Fruit fly (Drosophila melanogaster) whole organism, prepupa: ENCODE measurements around the gene Wwox.

Source experiments
- CG10631 ChIP-seq: fragments of 200-800 bp; sonication (Bioruptor generic); optimal IDR thresholded peaks from 2 replicates; lab custom pipeline; 2016; ENCODE audit warnings: missing biosample characterization, missing genetic modification characterization
- CG10669 ChIP-seq: fragments of 200-800 bp; sonication (Bioruptor generic); optimal IDR thresholded peaks from 3 replicates; lab custom pipeline; 2018; ENCODE audit warnings: missing biosample characterization, mild to moderate bottlenecking, missing genetic modification characterization, moderate library complexity
- CG11294 ChIP-seq: fragments of 200-800 bp; sonication (Bioruptor generic); IDR thresholded peaks from 2 replicates; pipeline ENCODE4 v1.3.6; 2022; ENCODE audit warnings: missing biosample characterization, missing genetic modification characterization
- CG11762 ChIP-seq: fragments of 200-800 bp; sonication (Bioruptor generic); optimal IDR thresholded peaks from 3 replicates; lab custom pipeline; 2016; ENCODE audit warnings: missing biosample characterization, missing genetic modification characterization; ENCODE audit not compliant: insufficient read depth
- CG11902 ChIP-seq: fragments of 200-800 bp; sonication (Bioruptor generic); optimal IDR thresholded peaks from 3 replicates; lab custom pipeline; 2016; ENCODE audit warnings: missing biosample characterization, missing genetic modification characterization
- CG31627 ChIP-seq: fragments of 200-800 bp; sonication (Bioruptor generic); optimal IDR thresholded peaks from 3 replicates; lab custom pipeline; 2016; ENCODE audit warnings: missing biosample characterization, missing genetic modification characterization
- CG3919 ChIP-seq: fragments of 200-800 bp; sonication (Bioruptor generic); optimal IDR thresholded peaks from 3 replicates; lab custom pipeline; 2016; ENCODE audit warnings: missing biosample characterization, missing genetic modification characterization
- CG6276 ChIP-seq: fragments of 200-800 bp; sonication (Bioruptor generic); optimal IDR thresholded peaks from 2 replicates; lab custom pipeline; 2017; ENCODE audit warnings: missing biosample characterization, mild to moderate bottlenecking, missing genetic modification characterization
- CG6792 ChIP-seq: fragments of 200-800 bp; sonication (Bioruptor generic); optimal IDR thresholded peaks from 3 replicates; lab custom pipeline; 2016; ENCODE audit warnings: missing biosample characterization, missing genetic modification characterization
- CG7368 ChIP-seq: fragments of 200-800 bp; sonication (Bioruptor generic); optimal IDR thresholded peaks from 3 replicates; lab custom pipeline; 2016; ENCODE audit warnings: missing biosample characterization, missing genetic modification characterization
- CG8119 ChIP-seq: fragments of 200-800 bp; sonication (Bioruptor generic); IDR thresholded peaks from 3 replicates; pipeline ENCODE4 v1.3.6; 2022; ENCODE audit warnings: missing biosample characterization, missing genetic modification characterization
- CG8319 ChIP-seq: fragments of 200-800 bp; sonication (Bioruptor generic); optimal IDR thresholded peaks from 3 replicates; lab custom pipeline; 2016; ENCODE audit warnings: missing biosample characterization, missing genetic modification characterization
- CG8632 ChIP-seq: fragments of 200-800 bp; sonication (Bioruptor generic); optimal IDR thresholded peaks from 3 replicates; lab custom pipeline; 2016; ENCODE audit warnings: missing biosample characterization, missing genetic modification characterization
- CG9139 ChIP-seq: fragments of 200-800 bp; sonication (Bioruptor generic); optimal IDR thresholded peaks from 3 replicates; lab custom pipeline; 2017; ENCODE audit warnings: missing biosample characterization, mild to moderate bottlenecking, missing genetic modification characterization
- Eip75B ChIP-seq: fragments of 200-800 bp; sonication (Bioruptor generic); optimal IDR thresholded peaks from 3 replicates; lab custom pipeline; 2016; ENCODE audit warnings: missing biosample characterization, missing genetic modification characterization
- Eip78C ChIP-seq: fragments of 200-800 bp; sonication (Bioruptor generic); peaks from one replicate; lab custom pipeline; 2016; ENCODE audit warnings: missing biosample characterization, missing genetic modification characterization
- Eip93F ChIP-seq: fragments of 200-800 bp; sonication (Bioruptor generic); optimal IDR thresholded peaks from 2 replicates; lab custom pipeline; 2016; ENCODE audit warnings: missing biosample characterization, mild to moderate bottlenecking, missing genetic modification characterization
- Ets21C ChIP-seq: fragments of 200-800 bp; sonication (Bioruptor generic); optimal IDR thresholded peaks from 3 replicates; lab custom pipeline; 2016; ENCODE audit warnings: missing biosample characterization, missing genetic modification characterization
- Ets96B ChIP-seq: fragments of 200-800 bp; optimal IDR thresholded peaks from 2 replicates; lab custom pipeline; 2019; ENCODE audit warnings: missing biosample characterization, mild to moderate bottlenecking, missing genetic modification characterization, moderate library complexity
- Gug ChIP-seq: fragments of 200-800 bp; sonication (Bioruptor generic); IDR thresholded peaks from 2 replicates; pipeline ENCODE4 v1.3.6; 2022; ENCODE audit warnings: missing biosample characterization, missing genetic modification characterization
- Hr38 ChIP-seq: sonication (Bioruptor generic); optimal IDR thresholded peaks from 2 replicates; lab custom pipeline; 2016; ENCODE audit warnings: missing biosample characterization, missing genetic modification characterization
- Hr39 ChIP-seq: fragments of 200-800 bp; sonication (Bioruptor generic); optimal IDR thresholded peaks from 2 replicates; lab custom pipeline; 2016; ENCODE audit warnings: missing biosample characterization, missing genetic modification characterization
- Met ChIP-seq: fragments of 200-800 bp; sonication (Bioruptor generic); optimal IDR thresholded peaks from 3 replicates; lab custom pipeline; 2016; ENCODE audit warnings: missing biosample characterization, missing genetic modification characterization
- OdsH ChIP-seq: fragments of 200-800 bp; sonication (Bioruptor generic); optimal IDR thresholded peaks from 3 replicates; lab custom pipeline; 2016; ENCODE audit warnings: missing biosample characterization, missing genetic modification characterization
- Smox ChIP-seq: fragments of 200-800 bp; sonication (Bioruptor generic); optimal IDR thresholded peaks from 3 replicates; lab custom pipeline; 2016; ENCODE audit warnings: missing biosample characterization, missing genetic modification characterization
- Sox14 ChIP-seq: fragments of 200-800 bp; sonication (Bioruptor generic); optimal IDR thresholded peaks from 3 replicates; lab custom pipeline; 2016; ENCODE audit warnings: missing biosample characterization, missing genetic modification characterization
- achi ChIP-seq: fragments of 200-800 bp; sonication (Bioruptor generic); optimal IDR thresholded peaks from 3 replicates; lab custom pipeline; 2016; ENCODE audit warnings: missing biosample characterization, missing genetic modification characterization
- cyc ChIP-seq: fragments of 200-800 bp; sonication (Bioruptor generic); optimal IDR thresholded peaks from 3 replicates; lab custom pipeline; 2016; ENCODE audit warnings: missing biosample characterization, missing genetic modification characterization
- dac ChIP-seq: fragments of 200-800 bp; sonication (Bioruptor generic); optimal IDR thresholded peaks from 2 replicates; lab custom pipeline; 2017; ENCODE audit warnings: missing biosample characterization, mild to moderate bottlenecking, missing genetic modification characterization
- dsx ChIP-seq: fragments of 200-800 bp; optimal IDR thresholded peaks from 3 replicates; lab custom pipeline; 2019; ENCODE audit warnings: missing biosample characterization, mild to moderate bottlenecking, missing genetic modification characterization, moderate library complexity; ENCODE audit not compliant: poor library complexity, severe bottlenecking
- eg ChIP-seq: fragments of 200-800 bp; sonication (Bioruptor generic); IDR thresholded peaks from 3 replicates; pipeline ENCODE4 v1.3.6; 2022; ENCODE audit warnings: missing biosample characterization, missing genetic modification characterization
- esn ChIP-seq: fragments of 200-800 bp; sonication (Bioruptor generic); optimal IDR thresholded peaks from 2 replicates; lab custom pipeline; 2016; ENCODE audit warnings: missing biosample characterization, mild to moderate bottlenecking, missing genetic modification characterization, moderate library complexity
- fd59A ChIP-seq: fragments of 200-800 bp; sonication (Bioruptor generic); optimal IDR thresholded peaks from 2 replicates; lab custom pipeline; 2017; ENCODE audit warnings: missing biosample characterization, mild to moderate bottlenecking, missing genetic modification characterization, missing genetic modification reagents
- fd85E ChIP-seq: fragments of 200-800 bp; sonication (Bioruptor generic); optimal IDR thresholded peaks from 3 replicates; lab custom pipeline; 2016; ENCODE audit warnings: missing biosample characterization, missing genetic modification characterization
- fkh ChIP-seq: fragments of 200-800 bp; sonication (Bioruptor generic); optimal IDR thresholded peaks from 3 replicates; lab custom pipeline; 2017; ENCODE audit warnings: missing biosample characterization, mild to moderate bottlenecking, missing genetic modification characterization, moderate library complexity
- lz ChIP-seq: fragments of 200-800 bp; sonication (Bioruptor generic); optimal IDR thresholded peaks from 3 replicates; lab custom pipeline; 2016; ENCODE audit warnings: missing biosample characterization, missing genetic modification characterization
- salr ChIP-seq, 2 experiments: fragments of 200-800 bp; sonication (Bioruptor generic); optimal IDR thresholded peaks; 3 replicates each; lab custom pipeline; 2016 to 2018; ENCODE audit warnings: missing biosample characterization in 2 of 2, missing genetic modification characterization in 2 of 2, mild to moderate bottlenecking in 1 of 2
- spab ChIP-seq: fragments of 200-800 bp; sonication (Bioruptor generic); optimal IDR thresholded peaks from 2 replicates; lab custom pipeline; 2017; ENCODE audit warnings: missing biosample characterization, mild to moderate bottlenecking, missing genetic modification characterization, missing genetic modification reagents
- ss ChIP-seq, 2 experiments: fragments of 200-800 bp; sonication (Bioruptor generic); optimal IDR thresholded peaks; 2 replicates in 1 of 2; 3 replicates in 1 of 2; lab custom pipeline; 2017 to 2018; ENCODE audit warnings: mild to moderate bottlenecking in 2 of 2, missing biosample characterization in 2 of 2, missing genetic modification characterization in 2 of 2, moderate library complexity in 1 of 2
- svp ChIP-seq: fragments of 200-800 bp; sonication (Bioruptor generic); peaks from one replicate; lab custom pipeline; 2016; ENCODE audit warnings: missing biosample characterization, missing genetic modification characterization
- topi ChIP-seq: fragments of 200-800 bp; sonication (Bioruptor generic); optimal IDR thresholded peaks from 3 replicates; lab custom pipeline; 2016; ENCODE audit warnings: missing biosample characterization, missing genetic modification characterization
- vri ChIP-seq: fragments of 200-800 bp; sonication (Bioruptor generic); optimal IDR thresholded peaks from 3 replicates; lab custom pipeline; 2016; ENCODE audit warnings: missing biosample characterization, mild to moderate bottlenecking, missing genetic modification characterization

The Wwox gene

DNA sequence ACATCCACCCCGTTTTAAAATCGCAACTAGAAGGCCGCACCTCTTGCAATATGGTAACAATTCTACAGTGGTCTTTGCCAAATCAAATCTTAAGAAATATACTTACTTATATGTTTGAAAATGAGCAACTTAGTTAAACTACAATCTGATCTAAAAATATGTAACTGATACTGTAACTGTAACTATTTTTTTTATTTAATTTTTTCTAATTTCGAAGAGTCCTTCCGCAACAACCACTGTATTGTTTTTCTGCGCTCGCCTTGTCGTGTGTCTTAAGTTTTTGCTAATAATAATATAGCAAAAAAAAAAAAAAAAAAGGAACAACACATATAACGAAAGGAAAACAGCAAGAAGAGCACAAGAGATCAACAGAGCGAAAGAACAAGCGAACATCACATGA lies 32.7 kb downstream of the Wwox start (continued):
- TF ChIP-seq Ets21C (GFP tag; lab: Kevin White, UChicago) (no peak), CG9139 (no peak), achi (GFP tag; lab: Kevin White, UChicago) (peak; percentile 75), salr (GFP tag; optimal IDR thresholded peaks at IDR 0.05; lab: Kevin White, UChicago) (peak in 1 of 2 experiments; percentile 58), CG6792 (GFP tag; lab: Kevin White, UChicago) (peak; percentile 29), cyc (GFP tag; lab: Kevin White, UChicago) (no peak), Hr39 (peak; percentile 12), CG8119 (GFP tag; lab: Robert Waterston, UW) (peak; percentile 89), Met (GFP tag; lab: Kevin White, UChicago) (peak; percentile 41), CG10669 (GFP tag; lab: Kevin White, UChicago) (no peak), CG11902 (no peak), CG10631 (GFP tag; lab: Kevin White, UChicago) (peak; percentile 84), fd59A (GFP tag; lab: Kevin White, UChicago) (peak; percentile 29), Ets96B (tag; lab: Kevin White, UChicago) (peak; percentile 60), Hr38 (GFP tag; lab: Kevin White, UChicago) (no peak), fkh (GFP tag; lab: Kevin White, UChicago) (no peak), CG7368 (no peak), CG8319 (GFP tag; lab: Kevin White, UChicago) (no peak)

- TF ChIP-seq fd85E (GFP tag; lab: Kevin White, UChicago) = no peak
- no peak for TF ChIP-seq fkh (GFP tag; lab: Kevin White, UChicago)
- no peak for TF ChIP-seq CG31627 (GFP tag; lab: Kevin White, UChicago)
- no peak for TF ChIP-seq CG3919
- TF ChIP-seq Smox (GFP tag; lab: Kevin White, UChicago) = no peak
- peak; percentile 91 for TF ChIP-seq svp (GFP tag; lab: Kevin White, UChicago)
- no peak for TF ChIP-seq Sox14 (GFP tag; lab: Kevin White, UChicago)
- no peak for TF ChIP-seq CG6276 (GFP tag; lab: Kevin White, UChicago)
- no peak for TF ChIP-seq Gug (GFP tag; lab: Robert Waterston, UW)
- no peak for TF ChIP-seq CG6792 (GFP tag; lab: Kevin White, UChicago)
- TF ChIP-seq CG7368 = no peak
- TF ChIP-seq vri (GFP tag; lab: Kevin White, UChicago) = peak; percentile 5
- no peak for TF ChIP-seq dsx
- TF ChIP-seq CG11762 (GFP tag; lab: Kevin White, UChicago) = no peak
- no peak for TF ChIP-seq CG10631 (GFP tag; lab: Kevin White, UChicago)
- TF ChIP-seq topi (GFP tag; lab: Kevin White, UChicago) = no peak
- no peak for TF ChIP-seq esn
- peak; percentile 62 for TF ChIP-seq Eip78C (GFP tag; lab: Kevin White, UChicago)
- no peak for TF ChIP-seq ss (GFP tag; optimal IDR thresholded peaks at IDR 0.05; lab: Kevin White, UChicago)
- no peak for TF ChIP-seq CG8119 (GFP tag; lab: Robert Waterston, UW)
- TF ChIP-seq spab = no peak
- no peak for TF ChIP-seq eg (GFP tag; lab: Robert Waterston, UW)
- TF ChIP-seq CG8632 = no peak
- no peak for TF ChIP-seq Hr39
- TF ChIP-seq dac = no peak
These were observed 34.1 kb downstream of the Wwox start for dm6 chr2L:7970001-7970400.

DNA sequence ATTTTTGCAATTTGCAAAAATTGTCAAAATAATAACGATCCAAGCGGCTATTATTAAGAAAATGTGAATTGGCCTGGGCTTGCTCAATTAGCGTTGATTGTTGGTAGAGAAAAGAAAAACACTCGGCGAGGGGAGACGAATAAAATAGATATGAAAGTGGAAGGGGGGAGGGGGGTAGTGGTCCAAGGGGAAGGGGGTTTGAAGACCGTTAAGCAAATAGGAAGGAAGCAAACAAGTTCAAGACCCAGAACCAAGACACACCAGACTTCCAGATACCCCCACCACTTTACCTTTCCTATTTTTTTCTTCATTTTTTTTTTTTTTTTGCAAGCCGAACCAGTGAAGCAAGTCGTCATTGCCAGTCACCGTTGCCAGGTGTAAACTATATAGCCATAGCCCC lies 34.8 kb downstream of the Wwox start:
- TF ChIP-seq CG11294 (GFP tag; lab: Robert Waterston, UW) = no peak
- no peak for TF ChIP-seq lz (GFP tag; lab: Kevin White, UChicago)
- TF ChIP-seq OdsH (GFP tag; lab: Kevin White, UChicago) = no peak
- TF ChIP-seq CG7368 = no peak
- TF ChIP-seq eg (GFP tag; lab: Robert Waterston, UW) = no peak
- TF ChIP-seq Eip75B (GFP tag; lab: Kevin White, UChicago) = no peak
- TF ChIP-seq svp (GFP tag; lab: Kevin White, UChicago) = no peak
- no peak for TF ChIP-seq CG8119 (GFP tag; lab: Robert Waterston, UW)
- no peak for TF ChIP-seq Eip93F
